Fruit fly (Drosophila melanogaster) whole organism, prepupa: ENCODE data around the gene CG13046.

Experiments used
- Blimp-1 ChIP-seq: fragments of 200-800 bp; sonication (Bioruptor generic); optimal IDR thresholded peaks from 3 replicates; lab custom pipeline; 2017; ENCODE audit warnings: missing biosample characterization, missing genetic modification characterization, mild to moderate bottlenecking, moderate library complexity, missing genetic modification reagents
- CG10631 ChIP-seq: fragments of 200-800 bp; sonication (Bioruptor generic); optimal IDR thresholded peaks from 2 replicates; lab custom pipeline; 2016; ENCODE audit warnings: missing biosample characterization, missing genetic modification characterization
- CG10669 ChIP-seq: fragments of 200-800 bp; sonication (Bioruptor generic); optimal IDR thresholded peaks from 3 replicates; lab custom pipeline; 2018; ENCODE audit warnings: missing biosample characterization, mild to moderate bottlenecking, missing genetic modification characterization, moderate library complexity
- CG11294 ChIP-seq: fragments of 200-800 bp; sonication (Bioruptor generic); IDR thresholded peaks from 2 replicates; pipeline ENCODE4 v1.3.6; 2022; ENCODE audit warnings: missing biosample characterization, missing genetic modification characterization
- CG11762 ChIP-seq: fragments of 200-800 bp; sonication (Bioruptor generic); optimal IDR thresholded peaks from 3 replicates; lab custom pipeline; 2016; ENCODE audit warnings: missing biosample characterization, missing genetic modification characterization; ENCODE audit not compliant: insufficient read depth
- CG11902 ChIP-seq: fragments of 200-800 bp; sonication (Bioruptor generic); optimal IDR thresholded peaks from 3 replicates; lab custom pipeline; 2016; ENCODE audit warnings: missing biosample characterization, missing genetic modification characterization
- CG15336 ChIP-seq: fragments of 200-800 bp; sonication (Bioruptor generic); IDR thresholded peaks from 2 replicates; pipeline ENCODE4 v1.3.6; 2022; ENCODE audit warnings: missing biosample characterization, missing genetic modification characterization
- CG16779 ChIP-seq: fragments of 200-800 bp; sonication (Bioruptor generic); optimal IDR thresholded peaks from 3 replicates; lab custom pipeline; 2017; ENCODE audit warnings: missing biosample characterization, mild to moderate bottlenecking, missing genetic modification characterization
- CG3032 ChIP-seq: fragments of 200-800 bp; optimal IDR thresholded peaks from 2 replicates; lab custom pipeline; 2019; ENCODE audit warnings: missing biosample characterization, mild to moderate bottlenecking, missing genetic modification characterization, moderate library complexity
- CG31627 ChIP-seq: fragments of 200-800 bp; sonication (Bioruptor generic); optimal IDR thresholded peaks from 3 replicates; lab custom pipeline; 2016; ENCODE audit warnings: missing biosample characterization, missing genetic modification characterization
- CG32006 ChIP-seq: fragments of 200-800 bp; sonication (Bioruptor generic); optimal IDR thresholded peaks from 3 replicates; lab custom pipeline; 2017; ENCODE audit warnings: missing biosample characterization, mild to moderate bottlenecking, missing genetic modification characterization
- CG34406 ChIP-seq: fragments of 200-800 bp; sonication (Bioruptor generic); optimal IDR thresholded peaks from 3 replicates; lab custom pipeline; 2016; ENCODE audit warnings: missing biosample characterization, missing genetic modification characterization
- CG3919 ChIP-seq: fragments of 200-800 bp; sonication (Bioruptor generic); optimal IDR thresholded peaks from 3 replicates; lab custom pipeline; 2016; ENCODE audit warnings: missing biosample characterization, missing genetic modification characterization
- CG4318 ChIP-seq: fragments of 200-800 bp; sonication (Bioruptor generic); optimal IDR thresholded peaks from 3 replicates; lab custom pipeline; 2017; ENCODE audit warnings: missing biosample characterization, mild to moderate bottlenecking, missing genetic modification characterization
- CG6276 ChIP-seq: fragments of 200-800 bp; sonication (Bioruptor generic); optimal IDR thresholded peaks from 2 replicates; lab custom pipeline; 2017; ENCODE audit warnings: missing biosample characterization, mild to moderate bottlenecking, missing genetic modification characterization
- CG6792 ChIP-seq: fragments of 200-800 bp; sonication (Bioruptor generic); optimal IDR thresholded peaks from 3 replicates; lab custom pipeline; 2016; ENCODE audit warnings: missing biosample characterization, missing genetic modification characterization
- CG6808 ChIP-seq: fragments of 200-800 bp; sonication (Bioruptor generic); optimal IDR thresholded peaks from 3 replicates; lab custom pipeline; 2017; ENCODE audit warnings: missing biosample characterization, missing genetic modification characterization, mild to moderate bottlenecking, moderate library complexity, missing genetic modification reagents
- CG6854 ChIP-seq: fragments of 200-800 bp; sonication (Bioruptor generic); optimal IDR thresholded peaks from 2 replicates; lab custom pipeline; 2017; ENCODE audit warnings: missing biosample characterization, mild to moderate bottlenecking, missing genetic modification characterization
- CG7368 ChIP-seq: fragments of 200-800 bp; sonication (Bioruptor generic); optimal IDR thresholded peaks from 3 replicates; lab custom pipeline; 2016; ENCODE audit warnings: missing biosample characterization, missing genetic modification characterization
- CG8119 ChIP-seq: fragments of 200-800 bp; sonication (Bioruptor generic); IDR thresholded peaks from 3 replicates; pipeline ENCODE4 v1.3.6; 2022; ENCODE audit warnings: missing biosample characterization, missing genetic modification characterization
- CG8632 ChIP-seq: fragments of 200-800 bp; sonication (Bioruptor generic); optimal IDR thresholded peaks from 3 replicates; lab custom pipeline; 2016; ENCODE audit warnings: missing biosample characterization, missing genetic modification characterization
- CG9139 ChIP-seq: fragments of 200-800 bp; sonication (Bioruptor generic); optimal IDR thresholded peaks from 3 replicates; lab custom pipeline; 2017; ENCODE audit warnings: missing biosample characterization, mild to moderate bottlenecking, missing genetic modification characterization
- Eip78C ChIP-seq: fragments of 200-800 bp; sonication (Bioruptor generic); peaks from one replicate; lab custom pipeline; 2016; ENCODE audit warnings: missing biosample characterization, missing genetic modification characterization
- Ets96B ChIP-seq: fragments of 200-800 bp; optimal IDR thresholded peaks from 2 replicates; lab custom pipeline; 2019; ENCODE audit warnings: missing biosample characterization, mild to moderate bottlenecking, missing genetic modification characterization, moderate library complexity
- Gug ChIP-seq: fragments of 200-800 bp; sonication (Bioruptor generic); IDR thresholded peaks from 2 replicates; pipeline ENCODE4 v1.3.6; 2022; ENCODE audit warnings: missing biosample characterization, missing genetic modification characterization
- Hr38 ChIP-seq: sonication (Bioruptor generic); optimal IDR thresholded peaks from 2 replicates; lab custom pipeline; 2016; ENCODE audit warnings: missing biosample characterization, missing genetic modification characterization
- Lpt ChIP-seq: fragments of 200-800 bp; sonication (Bioruptor generic); optimal IDR thresholded peaks from 3 replicates; lab custom pipeline; 2016; ENCODE audit warnings: missing biosample characterization, missing genetic modification characterization
- Met ChIP-seq: fragments of 200-800 bp; sonication (Bioruptor generic); optimal IDR thresholded peaks from 3 replicates; lab custom pipeline; 2016; ENCODE audit warnings: missing biosample characterization, missing genetic modification characterization
- OdsH ChIP-seq: fragments of 200-800 bp; sonication (Bioruptor generic); optimal IDR thresholded peaks from 3 replicates; lab custom pipeline; 2016; ENCODE audit warnings: missing biosample characterization, missing genetic modification characterization
- Smox ChIP-seq: fragments of 200-800 bp; sonication (Bioruptor generic); optimal IDR thresholded peaks from 3 replicates; lab custom pipeline; 2016; ENCODE audit warnings: missing biosample characterization, missing genetic modification characterization
- achi ChIP-seq: fragments of 200-800 bp; sonication (Bioruptor generic); optimal IDR thresholded peaks from 3 replicates; lab custom pipeline; 2016; ENCODE audit warnings: missing biosample characterization, missing genetic modification characterization
- acj6 ChIP-seq: fragments of 200-800 bp; sonication (Bioruptor generic); optimal IDR thresholded peaks from 3 replicates; lab custom pipeline; 2016; ENCODE audit warnings: missing biosample characterization, missing genetic modification characterization
- dac ChIP-seq: fragments of 200-800 bp; sonication (Bioruptor generic); optimal IDR thresholded peaks from 2 replicates; lab custom pipeline; 2017; ENCODE audit warnings: missing biosample characterization, mild to moderate bottlenecking, missing genetic modification characterization
- eg ChIP-seq: fragments of 200-800 bp; sonication (Bioruptor generic); IDR thresholded peaks from 3 replicates; pipeline ENCODE4 v1.3.6; 2022; ENCODE audit warnings: missing biosample characterization, missing genetic modification characterization
- fd59A ChIP-seq: fragments of 200-800 bp; sonication (Bioruptor generic); optimal IDR thresholded peaks from 2 replicates; lab custom pipeline; 2017; ENCODE audit warnings: missing biosample characterization, mild to moderate bottlenecking, missing genetic modification characterization, missing genetic modification reagents
- fkh ChIP-seq: fragments of 200-800 bp; sonication (Bioruptor generic); optimal IDR thresholded peaks from 3 replicates; lab custom pipeline; 2017; ENCODE audit warnings: missing biosample characterization, mild to moderate bottlenecking, missing genetic modification characterization, moderate library complexity
- lz ChIP-seq: fragments of 200-800 bp; sonication (Bioruptor generic); optimal IDR thresholded peaks from 3 replicates; lab custom pipeline; 2016; ENCODE audit warnings: missing biosample characterization, missing genetic modification characterization
- net ChIP-seq: fragments of 200-800 bp; sonication (Bioruptor generic); optimal IDR thresholded peaks from 3 replicates; lab custom pipeline; 2016; ENCODE audit warnings: missing biosample characterization, missing genetic modification characterization
- pdm3 ChIP-seq: fragments of 200-800 bp; sonication (Bioruptor generic); optimal IDR thresholded peaks from 3 replicates; lab custom pipeline; 2016; ENCODE audit warnings: missing biosample characterization, missing genetic modification characterization
- spab ChIP-seq: fragments of 200-800 bp; sonication (Bioruptor generic); optimal IDR thresholded peaks from 2 replicates; lab custom pipeline; 2017; ENCODE audit warnings: missing biosample characterization, mild to moderate bottlenecking, missing genetic modification characterization, missing genetic modification reagents
- ss ChIP-seq, 2 experiments: fragments of 200-800 bp; sonication (Bioruptor generic); optimal IDR thresholded peaks; 2 replicates in 1 of 2; 3 replicates in 1 of 2; lab custom pipeline; 2017 to 2018; ENCODE audit warnings: mild to moderate bottlenecking in 2 of 2, missing biosample characterization in 2 of 2, missing genetic modification characterization in 2 of 2, moderate library complexity in 1 of 2
- svp ChIP-seq: fragments of 200-800 bp; sonication (Bioruptor generic); peaks from one replicate; lab custom pipeline; 2016; ENCODE audit warnings: missing biosample characterization, missing genetic modification characterization
- vri ChIP-seq: fragments of 200-800 bp; sonication (Bioruptor generic); optimal IDR thresholded peaks from 3 replicates; lab custom pipeline; 2016; ENCODE audit warnings: missing biosample characterization, mild to moderate bottlenecking, missing genetic modification characterization

The CG13046 gene

DNA sequence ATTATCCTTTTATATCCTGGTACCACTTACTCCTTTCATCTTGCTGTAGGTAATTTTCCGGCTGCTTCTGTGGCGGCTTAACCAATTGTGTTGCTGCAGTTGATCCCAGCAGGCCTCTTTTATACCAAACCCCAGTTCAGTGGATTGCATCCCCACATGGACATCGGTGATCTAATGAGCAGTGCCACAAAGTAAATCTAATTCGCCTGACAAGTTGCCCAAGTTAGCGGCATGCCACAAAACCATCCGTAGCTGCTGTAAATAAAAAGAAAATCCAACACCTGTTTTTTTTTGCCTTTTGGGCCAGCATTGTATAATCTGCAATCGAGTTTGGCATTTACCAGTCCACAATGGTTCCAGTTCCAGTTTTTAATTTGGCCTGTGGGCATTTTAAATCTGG is 9.1 kb downstream of the CG13046 start, which contains the start of gene CG13050:
CG13050 (minus strand) TSS at position 101 of the 400 bp plus-strand sequence.
- TF ChIP-seq CG6808 (GFP tag; lab: Kevin White, UChicago) (no peak), OdsH (GFP tag; lab: Kevin White, UChicago) (no peak), CG11902 (GFP tag; lab: Kevin White, UChicago) (no peak), net (GFP tag; lab: Kevin White, UChicago) (no peak), dac (GFP tag; lab: Kevin White, UChicago) (no peak), ss (GFP tag; optimal IDR thresholded peaks at IDR 0.05; lab: Kevin White, UChicago) (no peak), CG6854 (GFP tag; lab: Kevin White, UChicago) (no peak), CG32006 (GFP tag; lab: Kevin White, UChicago) (no peak), CG31627 (no peak), spab (GFP tag; lab: Kevin White, UChicago) (no peak), Lpt (GFP tag; lab: Kevin White, UChicago) (no peak)

- TF ChIP-seq CG3032 = no peak
- no peak for TF ChIP-seq CG11762 (GFP tag; lab: Kevin White, UChicago)
- TF ChIP-seq CG9139 (GFP tag; lab: Kevin White, UChicago) = no peak
- TF ChIP-seq CG6792 (GFP tag; lab: Kevin White, UChicago) = no peak
- TF ChIP-seq CG10631 (GFP tag; lab: Kevin White, UChicago) = no peak
- no peak for TF ChIP-seq vri
- no peak for TF ChIP-seq Lpt (GFP tag; lab: Kevin White, UChicago)
- TF ChIP-seq acj6 (GFP tag; lab: Kevin White, UChicago) = no peak
- TF ChIP-seq Hr38 (GFP tag; lab: Kevin White, UChicago) = no peak
- TF ChIP-seq CG7368 = no peak
- no peak for TF ChIP-seq CG32006 (GFP tag; lab: Kevin White, UChicago)
- no peak for TF ChIP-seq achi (GFP tag; lab: Kevin White, UChicago)
- no peak for TF ChIP-seq lz (GFP tag; lab: Kevin White, UChicago)
- TF ChIP-seq Smox (GFP tag; lab: Kevin White, UChicago) = no peak
- no peak for TF ChIP-seq CG15336 (GFP tag; lab: Robert Waterston, UW)
- no peak for TF ChIP-seq CG4318
- TF ChIP-seq CG10669 (GFP tag; lab: Kevin White, UChicago) = no peak
Observed at dm6 chr3L:16277135-16277534, 11.1 kb downstream of the CG13046 start, which contains the start of gene CG13065. Gene CG13065 (plus strand): TSS chr3L:16277435.

DNA sequence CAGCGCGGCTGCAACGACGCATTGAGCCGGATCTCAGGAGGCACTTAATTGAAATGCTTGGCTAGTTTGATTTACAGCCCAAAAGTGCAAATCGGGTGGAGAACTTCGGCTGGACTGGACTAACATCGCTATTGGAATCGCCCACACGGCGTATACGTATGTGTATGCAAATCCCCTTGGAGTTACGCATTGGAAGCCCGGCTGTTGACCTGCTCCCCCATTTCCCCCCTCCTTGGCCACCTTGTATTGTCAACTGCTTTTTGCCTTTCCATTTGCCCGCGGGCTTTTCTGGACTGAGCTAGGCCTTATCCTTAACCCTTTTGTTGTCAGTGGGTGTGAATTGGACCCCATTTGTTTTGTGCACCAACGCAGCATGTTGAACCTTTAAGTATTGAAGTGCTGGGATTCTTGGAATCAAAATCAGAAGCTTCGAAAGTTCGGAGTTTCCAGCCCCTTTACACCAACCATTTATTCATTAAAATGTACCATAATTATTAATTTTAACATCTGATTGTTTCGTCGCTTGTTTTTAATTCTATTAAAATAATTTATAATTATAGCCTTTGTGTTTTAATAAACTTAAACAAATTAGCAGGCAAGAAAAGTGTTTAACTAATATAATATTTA is 12.7 kb downstream of the CG13046 start:
- TF ChIP-seq Gug = no peak
- no peak for TF ChIP-seq CG9139 (GFP tag; lab: Kevin White, UChicago)
- TF ChIP-seq CG31627 = no peak
- TF ChIP-seq CG15336 (GFP tag; lab: Robert Waterston, UW) = no peak; the same call in 1 of the 2 replicates
- TF ChIP-seq CG11902 (GFP tag; lab: Kevin White, UChicago) = no peak
- TF ChIP-seq Blimp-1 (GFP tag; lab: Kevin White, UChicago) = no peak
- TF ChIP-seq CG3919 (GFP tag; lab: Kevin White, UChicago) = no peak
- no peak for TF ChIP-seq Hr38 (GFP tag; lab: Kevin White, UChicago)
- TF ChIP-seq fd59A (GFP tag; lab: Kevin White, UChicago) = peak; percentile 9
- TF ChIP-seq vri = no peak
- no peak for TF ChIP-seq CG16779 (tag; lab: Kevin White, UChicago)
- no peak for TF ChIP-seq CG8632
- TF ChIP-seq fkh (GFP tag; lab: Kevin White, UChicago) = no peak
- TF ChIP-seq spab (GFP tag; lab: Kevin White, UChicago) = peak; percentile 16
- peak; percentile 20 for TF ChIP-seq CG32006 (GFP tag; lab: Kevin White, UChicago)
- no peak for TF ChIP-seq pdm3
- no peak for TF ChIP-seq achi (GFP tag; lab: Kevin White, UChicago)
- peak; percentile 6 for TF ChIP-seq CG10669 (GFP tag; lab: Kevin White, UChicago)
- TF ChIP-seq CG8119 = no peak
- peak; percentile 44 for TF ChIP-seq CG6808 (GFP tag; lab: Kevin White, UChicago)
- peak; percentile 51 for TF ChIP-seq CG3032
- TF ChIP-seq Ets96B (tag; lab: Kevin White, UChicago) = peak; percentile 37
- TF ChIP-seq Eip78C (GFP tag; lab: Kevin White, UChicago) = peak; percentile 68
- TF ChIP-seq CG34406 (GFP tag; lab: Kevin White, UChicago) = no peak
- peak; percentile 17 for TF ChIP-seq svp
- TF ChIP-seq CG6276 (GFP tag; lab: Kevin White, UChicago) = no peak
- TF ChIP-seq dac (GFP tag; lab: Kevin White, UChicago) = no peak
- no peak for TF ChIP-seq CG11294 (GFP tag; lab: Robert Waterston, UW)
- TF ChIP-seq eg (GFP tag; lab: Robert Waterston, UW) = no peak
- TF ChIP-seq CG6854 (GFP tag; lab: Kevin White, UChicago) = no peak
- TF ChIP-seq Met (GFP tag; lab: Kevin White, UChicago) = no peak
- TF ChIP-seq Smox (GFP tag; lab: Kevin White, UChicago) = no peak
- no peak for TF ChIP-seq ss (GFP tag; optimal IDR thresholded peaks at IDR 0.05; lab: Kevin White, UChicago)
